Worm (Caenorhabditis elegans): ENCODE results near the gene K11G12.6.

The K11G12.6 gene

ce11 chrX:6737329-6738008, 8.0 kb upstream of the K11G12.6 start (continued):
- no peak for TF ChIP-seq ztf-11 (tag; optimal IDR thresholded peaks at IDR 0.05)
- peak; percentile 68 for TF ChIP-seq R02D3.7 (tag; optimal IDR thresholded peaks at IDR 0.05)
- TF ChIP-seq egl-27 (tag; optimal IDR thresholded peaks at IDR 0.05) = no peak
- TF ChIP-seq daf-12 (tag; optimal IDR thresholded peaks at IDR 0.05) = no peak
- TF ChIP-seq lin-39 (tag; optimal IDR thresholded peaks at IDR 0.05) = peak; percentile 44
- peak; percentile 55 for TF ChIP-seq nhr-11 (tag; optimal IDR thresholded peaks at IDR 0.05)
- no peak for TF ChIP-seq eor-1 (tag; optimal IDR thresholded peaks at IDR 0.05)
- TF ChIP-seq fkh-2 (tag; optimal IDR thresholded peaks at IDR 0.05) = no peak
- peak; percentile 55 for TF ChIP-seq fkh-10 (GFP tag; optimal IDR thresholded peaks at IDR 0.05)
- peak; percentile 58 for TF ChIP-seq ztf-4 (tag; optimal IDR thresholded peaks at IDR 0.05)
- peak; percentile 38 for TF ChIP-seq ceh-82 (tag; optimal IDR thresholded peaks at IDR 0.05)
- TF ChIP-seq nhr-67 (tag; optimal IDR thresholded peaks at IDR 0.05) = no peak
- no peak for TF ChIP-seq ZK546.5 (tag; optimal IDR thresholded peaks at IDR 0.05)
- peak; percentile 92 for TF ChIP-seq elt-2 (tag; optimal IDR thresholded peaks at IDR 0.05)
- TF ChIP-seq elt-1 (tag; optimal IDR thresholded peaks at IDR 0.05) = peak; percentile 87
- TF ChIP-seq ceh-16 (tag; optimal IDR thresholded peaks at IDR 0.05) = no peak
- no peak for TF ChIP-seq aly-2 (tag; optimal IDR thresholded peaks at IDR 0.05)
- TF ChIP-seq nhr-43 (tag; optimal IDR thresholded peaks at IDR 0.05; ENCODE audit: poor library complexity, severe bottlenecking) = peak; percentile 98
- TF ChIP-seq unc-39 (tag; optimal IDR thresholded peaks at IDR 0.05) = no peak
- peak; percentile 98 for TF ChIP-seq nhr-23 (tag; optimal IDR thresholded peaks at IDR 0.05)

- TF ChIP-seq ZK546.5 (tag; optimal IDR thresholded peaks at IDR 0.05) (no peak), ceh-9 (tag; optimal IDR thresholded peaks at IDR 0.05) (no peak), lin-39 (tag; optimal IDR thresholded peaks at IDR 0.05) (no peak), nhr-77 (tag; optimal IDR thresholded peaks at IDR 0.05) (no peak), nhr-23 (tag; optimal IDR thresholded peaks at IDR 0.05) (peak; percentile 74), nhr-28 (tag; optimal IDR thresholded peaks at IDR 0.05) (no peak), fkh-2 (tag; optimal IDR thresholded peaks at IDR 0.05) (no peak), nhr-237 (tag; optimal IDR thresholded peaks at IDR 0.05) (no peak), unc-62 (GFP tag; optimal IDR thresholded peaks at IDR 0.05) (peak; percentile 59), nhr-25 (tag; optimal IDR thresholded peaks at IDR 0.05) (peak; percentile 97), sea-2 (GFP tag; optimal IDR thresholded peaks at IDR 0.05) (no peak), nhr-11 (tag; optimal IDR thresholded peaks at IDR 0.05) (peak; percentile 61), R02D3.7 (tag; optimal IDR thresholded peaks at IDR 0.05) (no peak), nfya-1 (tag; optimal IDR thresholded peaks at IDR 0.05; ENCODE audit: insufficient read depth) (peak; percentile 28), fkh-10 (GFP tag; optimal IDR thresholded peaks at IDR 0.05) (peak; percentile 90), elt-3 (tag; optimal IDR thresholded peaks at IDR 0.05) (peak; percentile 84 to 98 (median 86)), daf-12 (tag; optimal IDR thresholded peaks at IDR 0.05) (no peak), ceh-82 (tag; optimal IDR thresholded peaks at IDR 0.05) (no peak), aly-2 (tag; optimal IDR thresholded peaks at IDR 0.05) (no peak), nhr-43 (tag; optimal IDR thresholded peaks at IDR 0.05; ENCODE audit: poor library complexity, severe bottlenecking) (peak; percentile 95), egl-27 (tag; optimal IDR thresholded peaks at IDR 0.05) (peak; percentile 63), pha-4 (tag; optimal IDR thresholded peaks at IDR 0.05) (peak; percentile 28), ama-1 (optimal IDR thresholded peaks at IDR 0.05) (no peak), nhr-76 (tag; optimal IDR thresholded peaks at IDR 0.05) (no peak), jun-1 (tag; optimal IDR thresholded peaks at IDR 0.05) (peak; percentile 18), pqm-1 (tag; optimal IDR thresholded peaks at IDR 0.05) (peak; percentile 46), zag-1 (tag; optimal IDR thresholded peaks at IDR 0.05) (no peak), lin-15B (tag; optimal IDR thresholded peaks at IDR 0.05) (no peak), tbx-2 (tag; optimal IDR thresholded peaks at IDR 0.05) (peak; percentile 62), elt-1 (tag; optimal IDR thresholded peaks at IDR 0.05) (peak; percentile 26), egl-5 (tag; optimal IDR thresholded peaks at IDR 0.05) (no peak), snpc-4 (tag; optimal IDR thresholded peaks at IDR 0.05) (no peak), unc-39 (tag; optimal IDR thresholded peaks at IDR 0.05) (no peak), eor-1 (tag; optimal IDR thresholded peaks at IDR 0.05) (no peak), elt-2 (tag; optimal IDR thresholded peaks at IDR 0.05) (peak; percentile 94), nhr-67 (tag; optimal IDR thresholded peaks at IDR 0.05) (no peak), skn-1 (tag; optimal IDR thresholded peaks at IDR 0.05) (peak; percentile 16), mml-1 (tag; optimal IDR thresholded peaks at IDR 0.05) (peak; percentile 50), mdl-1 (tag; optimal IDR thresholded peaks at IDR 0.05) (peak; percentile 92), ceh-16 (tag; optimal IDR thresholded peaks at IDR 0.05) (no peak), ztf-4 (tag; optimal IDR thresholded peaks at IDR 0.05) (no peak)
Measured at ce11 chrX:6736358-6736991, 7.0 kb upstream of the K11G12.6 start.
